Worm (Caenorhabditis elegans) whole organism, L1 larva: ENCODE results near the gene xbx-4.
A peak's percentile ranks its signal among the peaks of the same experiment; 100 is the strongest.

Experiments
- C16A3.4 ChIP-seq: fragments of 150-350 bp; optimal IDR thresholded peaks from 2 replicates; lab custom pipeline; 2014; ENCODE audit warnings: missing biosample characterization, missing genetic modification characterization
- C34B4.2 ChIP-seq: sonication (generic microtip); optimal IDR thresholded peaks from 2 replicates; lab custom pipeline; 2017; ENCODE audit warnings: mild to moderate bottlenecking, missing genetic modification characterization, missing compliant biosample characterization
- aha-1 ChIP-seq: fragments of 150-350 bp; optimal IDR thresholded peaks from 2 replicates; lab custom pipeline; 2014; ENCODE audit warnings: missing biosample characterization, missing genetic modification characterization
- ceh-63 ChIP-seq: fragments of 200-800 bp; sonication (Bioruptor generic); optimal IDR thresholded peaks from 2 replicates; lab custom pipeline; 2018; ENCODE audit warnings: mild to moderate bottlenecking, missing genetic modification characterization, missing compliant biosample characterization
- ceh-88 ChIP-seq: fragments of 200-800 bp; sonication (Bioruptor generic); IDR thresholded peaks from 2 replicates; pipeline ENCODE4 v1.3.6; 2022; ENCODE audit warnings: missing genetic modification characterization, missing compliant biosample characterization
- dsc-1 ChIP-seq: sonication (generic microtip); optimal IDR thresholded peaks from 2 replicates; lab custom pipeline; 2016; ENCODE audit warnings: mild to moderate bottlenecking, missing genetic modification characterization, missing compliant biosample characterization
- efl-1 ChIP-seq, 4 experiments: fragments of 150-350 bp; optimal IDR thresholded peaks in 3 of 4; peaks in 1 of 4; 1 replicate in 1 of 4; 2 replicates in 3 of 4; lab custom pipeline; 2014; ENCODE audit warnings: missing biosample characterization in 2 of 4, missing genetic modification characterization in 2 of 4, missing genetic modification reagents in 2 of 4
- egl-13 ChIP-seq: sonication (generic microtip); optimal IDR thresholded peaks from 2 replicates; lab custom pipeline; 2016; ENCODE audit warnings: missing genotype, missing genetic modification reagents, missing genetic modification characterization, missing compliant biosample characterization
- elt-3 ChIP-seq, 6 experiments: fragments of 150-350 bp in 1 of 6; sonication (generic microtip); optimal IDR thresholded peaks; 2 replicates each; lab custom pipeline; 2017 to 2018; ENCODE audit warnings: missing biosample characterization in 6 of 6, missing genetic modification characterization in 6 of 6, inconsistent platforms in 1 of 6
- ets-5 ChIP-seq: fragments of 200-800 bp; sonication (Bioruptor generic); IDR thresholded peaks from 2 replicates; pipeline ENCODE4 v1.3.6; 2022; ENCODE audit warnings: missing genetic modification characterization, missing compliant biosample characterization
- fkh-4 ChIP-seq: sonication (generic microtip); optimal IDR thresholded peaks from 2 replicates; lab custom pipeline; 2016; ENCODE audit warnings: missing compliant biosample characterization, missing genetic modification characterization, borderline replicate concordance
- fkh-8 ChIP-seq: sonication (generic microtip); optimal IDR thresholded peaks from 2 replicates; lab custom pipeline; 2016; ENCODE audit warnings: mild to moderate bottlenecking, missing genetic modification characterization, missing compliant biosample characterization
- grh-1 ChIP-seq: fragments of 200-800 bp; sonication (Bioruptor generic); IDR thresholded peaks from 2 replicates; pipeline ENCODE4 v1.3.6; 2022; ENCODE audit warnings: missing genetic modification reagents, missing genetic modification characterization, missing compliant biosample characterization
- hpl-2 ChIP-seq: fragments of 150-350 bp; optimal IDR thresholded peaks from 2 replicates; lab custom pipeline; 2014; ENCODE audit warnings: missing biosample characterization, missing genetic modification reagents, missing genetic modification characterization
- irx-1 ChIP-seq: sonication (generic microtip); optimal IDR thresholded peaks from 2 replicates; lab custom pipeline; 2016; ENCODE audit warnings: missing genetic modification characterization, missing compliant biosample characterization
- isw-1 ChIP-seq: fragments of 200-800 bp; sonication (Bioruptor generic); IDR thresholded peaks from 2 replicates; pipeline ENCODE4 v1.3.6; 2022; ENCODE audit warnings: missing genetic modification characterization, missing compliant biosample characterization
- lin-14 ChIP-seq: fragments of 200-800 bp; sonication (Bioruptor generic); optimal IDR thresholded peaks from 2 replicates; lab custom pipeline; 2018; ENCODE audit warnings: mild to moderate bottlenecking, missing genetic modification characterization, moderate library complexity, missing compliant biosample characterization
- lin-35 ChIP-seq, 2 experiments: fragments of 150-350 bp; optimal IDR thresholded peaks; 2 replicates each; lab custom pipeline; 2014; ENCODE audit warnings: missing biosample characterization in 2 of 2, missing genetic modification characterization in 2 of 2, missing genetic modification reagents in 2 of 2
- lir-3 ChIP-seq: sonication (generic microtip); optimal IDR thresholded peaks from 2 replicates; lab custom pipeline; 2016; ENCODE audit warnings: mild to moderate bottlenecking, missing genetic modification characterization, moderate library complexity, missing compliant biosample characterization; ENCODE audit not compliant: poor library complexity
- lsy-2 ChIP-seq, 2 experiments: fragments of 150-350 bp; optimal IDR thresholded peaks; 2 replicates each; lab custom pipeline; 2014; ENCODE audit warnings: missing biosample characterization in 2 of 2, missing genetic modification characterization in 2 of 2
- nhr-28 ChIP-seq: fragments of 150-350 bp; optimal IDR thresholded peaks from 2 replicates; lab custom pipeline; 2014; ENCODE audit warnings: missing biosample characterization, missing genetic modification characterization
- nhr-47 ChIP-seq: sonication (generic microtip); optimal IDR thresholded peaks from 2 replicates; lab custom pipeline; 2016; ENCODE audit warnings: mild to moderate bottlenecking, missing genetic modification characterization, moderate library complexity, missing compliant biosample characterization
- nhr-71 ChIP-seq: sonication (generic microtip); optimal IDR thresholded peaks from 2 replicates; lab custom pipeline; 2016; ENCODE audit warnings: mild to moderate bottlenecking, missing genetic modification characterization, moderate library complexity, missing compliant biosample characterization
- nhr-76 ChIP-seq: sonication (generic microtip); optimal IDR thresholded peaks from 2 replicates; lab custom pipeline; 2017; ENCODE audit warnings: missing biosample characterization, missing genetic modification characterization
- nhr-77 ChIP-seq: fragments of 150-350 bp; optimal IDR thresholded peaks from 2 replicates; lab custom pipeline; 2014; ENCODE audit warnings: missing biosample characterization, missing genetic modification characterization
- nhr-84 ChIP-seq: sonication (generic microtip); optimal IDR thresholded peaks from 2 replicates; lab custom pipeline; 2017; ENCODE audit warnings: missing biosample characterization, missing genetic modification characterization
- nhr-85 ChIP-seq: sonication (generic microtip); peaks from one replicate; lab custom pipeline; 2016; ENCODE audit warnings: missing genetic modification characterization, inconsistent platforms, missing compliant biosample characterization
- pqm-1 ChIP-seq: sonication (generic microtip); optimal IDR thresholded peaks from 3 replicates; lab custom pipeline; 2017; ENCODE audit warnings: missing biosample characterization, missing genetic modification characterization
- tbx-2 ChIP-seq: sonication (generic microtip); optimal IDR thresholded peaks from 2 replicates; lab custom pipeline; 2016; ENCODE audit warnings: missing genetic modification characterization, missing compliant biosample characterization
- tlp-1 ChIP-seq: fragments of 150-350 bp; optimal IDR thresholded peaks from 2 replicates; lab custom pipeline; 2014; ENCODE audit warnings: missing biosample characterization, missing genetic modification characterization
- unc-130 ChIP-seq: fragments of 150-350 bp; optimal IDR thresholded peaks from 2 replicates; lab custom pipeline; 2017; ENCODE audit warnings: missing biosample characterization, missing genetic modification characterization, inconsistent platforms
- unc-98 ChIP-seq: fragments of 200-800 bp; sonication (Bioruptor generic); IDR thresholded peaks from 2 replicates; pipeline ENCODE4 v1.3.6; 2022; ENCODE audit warnings: missing genetic modification characterization, missing compliant biosample characterization
- vab-15 ChIP-seq: sonication (generic microtip); optimal IDR thresholded peaks from 2 replicates; lab custom pipeline; 2017; ENCODE audit warnings: missing genotype, mild to moderate bottlenecking, missing genetic modification characterization, missing compliant biosample characterization
- xbp-1 ChIP-seq: sonication (generic microtip); optimal IDR thresholded peaks from 2 replicates; lab custom pipeline; 2016; ENCODE audit warnings: missing genetic modification characterization, missing compliant biosample characterization

Gene xbx-4

DNA sequence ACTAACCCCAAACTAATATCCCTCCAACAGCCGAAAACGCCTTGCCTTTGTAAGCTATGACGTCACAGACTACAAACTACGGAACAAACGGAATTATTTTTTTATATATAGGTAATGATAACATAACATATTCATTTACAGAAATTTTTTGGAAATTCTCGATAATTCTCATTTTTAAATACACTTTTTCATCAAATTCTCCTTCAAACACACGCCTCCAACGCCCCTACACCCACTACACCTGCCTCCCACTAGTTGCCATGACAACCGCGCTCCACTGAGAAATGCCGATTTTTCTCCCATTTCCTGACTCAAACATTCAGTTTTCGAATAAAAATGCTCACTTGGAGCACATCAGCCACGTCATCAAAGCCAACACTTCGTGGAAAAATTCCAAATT lies at the start of gene xbx-4:
xbx-4 (plus strand) TSS at position 301 of the 400 bp plus-strand sequence.
- TF ChIP-seq pqm-1 (tag; lab: Kevin White, UChicago), result no peak
- no peak for TF ChIP-seq lsy-2 (tag; optimal IDR thresholded peaks at IDR 0.05; lab: Kevin White, UChicago)
- TF ChIP-seq, all 84 proteins: peak for 0

DNA sequence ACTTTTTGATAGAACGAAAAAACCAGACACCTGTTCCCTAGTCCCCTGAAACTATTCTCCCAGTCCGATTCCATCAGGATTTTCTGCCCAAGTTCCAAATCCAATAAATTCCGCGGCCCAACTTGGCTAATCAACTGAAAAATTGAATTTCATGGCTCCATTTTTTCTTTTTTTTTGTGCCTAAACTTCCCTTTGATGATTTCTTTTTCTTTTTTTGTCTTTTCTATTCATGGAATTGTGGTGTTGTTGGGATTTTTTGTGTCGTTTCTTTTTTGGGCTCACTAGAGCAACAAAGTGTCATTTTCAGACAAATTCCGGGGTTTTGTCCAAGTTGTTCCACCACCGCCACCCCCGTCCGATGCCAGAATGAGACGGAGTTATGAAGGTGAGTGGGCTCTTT lies 48.5 kb upstream of the xbx-4 start, which contains the start of gene arrd-26:
arrd-26 (plus strand) TSS at position 301 of the 400 bp plus-strand sequence.
- TF ChIP-seq C16A3.4 (tag; lab: Kevin White, UChicago) (no peak), nhr-77 (no peak), unc-130 (no peak), isw-1 (GFP tag; lab: Robert Waterston, UW) (no peak), hpl-2 (GFP tag; lab: Kevin White, UChicago) (no peak), efl-1 (optimal IDR thresholded peaks at IDR 0.05; lab: Kevin White, UChicago) (no peak), efl-1 (GFP tag; optimal IDR thresholded peaks at IDR 0.05 in 1 of 2; lab: Kevin White, UChicago) (peak in 1 of 2 experiments; percentile 85), nhr-71 (no peak), tlp-1 (tag; lab: Kevin White, UChicago) (no peak), ceh-88 (GFP tag; lab: Robert Waterston, UW) (no peak), nhr-85 (no peak), lin-14 (peak; percentile 34), ceh-63 (GFP tag; lab: Kevin White, UChicago) (no peak), nhr-28 (tag; lab: Kevin White, UChicago) (no peak), aha-1 (tag; lab: Kevin White, UChicago) (no peak)

DNA sequence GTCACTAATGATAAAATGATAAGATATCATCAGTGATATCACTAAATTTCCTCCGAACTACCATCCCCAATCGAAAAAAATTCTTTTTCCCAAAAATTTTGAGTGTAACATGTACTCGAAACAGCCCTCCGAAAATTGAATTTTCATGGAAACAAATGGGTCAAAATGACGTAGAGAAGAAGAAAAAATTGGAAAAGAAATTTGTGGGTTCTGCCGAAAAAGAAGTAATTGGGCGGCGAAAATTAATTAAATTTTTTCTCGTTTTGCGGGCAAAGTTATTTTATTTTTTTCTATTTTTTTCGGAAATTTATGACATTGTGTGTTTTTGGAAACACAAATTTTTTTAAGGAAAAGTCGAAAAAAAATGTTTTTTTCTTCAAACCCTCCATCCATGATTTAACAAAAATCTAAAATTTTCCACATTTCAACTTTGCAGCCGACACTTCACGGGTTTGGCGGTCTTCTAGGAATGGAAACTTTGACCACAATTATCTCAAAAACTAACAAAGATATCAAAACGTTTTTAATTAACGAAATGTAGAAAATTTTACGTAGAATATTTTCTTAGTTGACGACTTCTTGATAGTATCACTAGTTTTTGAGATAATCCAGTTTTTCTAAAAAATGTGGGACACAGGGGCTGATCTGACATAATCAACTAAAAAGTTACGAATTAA lies 37.1 kb upstream of the xbx-4 start:
- TF ChIP-seq ets-5 (no peak), nhr-71 (peak; percentile 52), tbx-2 (tag; lab: Kevin White, UChicago) (peak; percentile 34), lsy-2 (tag; optimal IDR thresholded peaks at IDR 0.05; lab: Kevin White, UChicago) (no peak), lin-14 (peak; percentile 52), nhr-28 (tag; lab: Kevin White, UChicago) (no peak), nhr-47 (tag; lab: Kevin White, UChicago) (peak; percentile 48), fkh-4 (tag; lab: Kevin White, UChicago) (no peak), elt-3 (tag; optimal IDR thresholded peaks at IDR 0.05; lab: Kevin White, UChicago) (peak in 1 of 6 experiments; percentile 0), fkh-8 (peak; percentile 37), nhr-76 (tag; lab: Kevin White, UChicago) (no peak), efl-1 (optimal IDR thresholded peaks at IDR 0.05; lab: Kevin White, UChicago) (no peak), efl-1 (GFP tag; optimal IDR thresholded peaks at IDR 0.05 in 1 of 2; lab: Kevin White, UChicago) (peak in 1 of 2 experiments; percentile 54)

DNA sequence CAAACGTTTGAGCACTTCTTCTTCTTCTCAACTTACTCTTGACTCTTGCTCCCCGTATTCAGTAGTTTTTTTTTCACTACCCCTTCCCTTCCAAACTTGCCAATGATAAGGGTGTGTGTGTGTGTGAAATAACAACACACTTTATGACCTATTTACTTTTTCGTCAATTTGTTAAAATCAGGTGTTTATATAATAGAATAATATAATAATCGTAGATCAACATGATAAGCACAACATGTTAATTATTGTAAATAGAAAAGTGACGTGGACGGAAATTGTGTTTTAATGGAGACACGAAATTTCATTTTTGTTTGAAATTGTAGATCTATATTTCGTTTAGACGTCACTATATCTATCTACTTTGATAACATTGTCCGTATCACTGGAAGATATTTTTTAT lies 34.1 kb upstream of the xbx-4 start:
- TF ChIP-seq lin-35 (GFP tag; optimal IDR thresholded peaks at IDR 0.05; lab: Kevin White, UChicago) (no peak), nhr-84 (tag; lab: Kevin White, UChicago) (no peak), lir-3 (tag; lab: Kevin White, UChicago) (no peak), dsc-1 (tag; lab: Kevin White, UChicago) (no peak), hpl-2 (GFP tag; lab: Kevin White, UChicago) (no peak), egl-13 (tag; lab: Kevin White, UChicago) (no peak), vab-15 (tag; lab: Kevin White, UChicago) (no peak), nhr-28 (tag; lab: Kevin White, UChicago) (no peak), grh-1 (no peak), C34B4.2 (tag; lab: Kevin White, UChicago) (no peak), irx-1 (tag; lab: Kevin White, UChicago) (no peak), xbp-1 (tag; lab: Kevin White, UChicago) (no peak), nhr-71 (no peak), unc-98 (GFP tag; lab: Robert Waterston, UW) (no peak)
